Fruit fly (Drosophila melanogaster) whole organism, wandering third instar larva: ENCODE measurements around the gene fusl.

Experiments used
- Abd-B ChIP-seq: fragments of >200 bp; optimal IDR thresholded peaks from 2 replicates; lab custom pipeline; 2017; ENCODE audit warnings: missing biosample characterization, missing genetic modification characterization
- CG32264 ChIP-seq: fragments of 200-800 bp; sonication (Bioruptor generic); optimal IDR thresholded peaks from 2 replicates; lab custom pipeline; 2016; ENCODE audit warnings: missing biosample characterization, missing genetic modification characterization
- CG9705 ChIP-seq: fragments of 200-800 bp; sonication (Bioruptor generic); optimal IDR thresholded peaks from 2 replicates; lab custom pipeline; 2018; ENCODE audit warnings: missing biosample characterization, mild to moderate bottlenecking, missing genetic modification characterization
- CrebA ChIP-seq: fragments of 200-800 bp; sonication (Bioruptor generic); optimal IDR thresholded peaks from 2 replicates; lab custom pipeline; 2016; ENCODE audit warnings: missing biosample characterization, mild to moderate bottlenecking, missing genetic modification characterization, borderline replicate concordance
- Dfd ChIP-seq: fragments of >200 bp; optimal IDR thresholded peaks from 2 replicates; lab custom pipeline; 2017; ENCODE audit warnings: missing biosample characterization, missing genetic modification characterization
- Dif ChIP-seq: fragments of 200-275, 200-300 bp; sonication (Bioruptor generic); optimal IDR thresholded peaks from 2 replicates; lab custom pipeline; 2018; ENCODE audit warnings: missing biosample characterization, missing genetic modification characterization; ENCODE audit not compliant: partially characterized antibody
- GATAd ChIP-seq: sonication (Bioruptor generic); optimal IDR thresholded peaks from 2 replicates; lab custom pipeline; 2016; ENCODE audit warnings: missing biosample characterization, missing genetic modification characterization
- HLH106 ChIP-seq: fragments of 200-800 bp; optimal IDR thresholded peaks from 3 replicates; lab custom pipeline; 2019; ENCODE audit warnings: missing biosample characterization, mild to moderate bottlenecking, missing genetic modification characterization, moderate library complexity
- Hnf4 ChIP-seq: fragments of 200-800 bp; sonication (Bioruptor generic); optimal IDR thresholded peaks from 2 replicates; lab custom pipeline; 2016; ENCODE audit warnings: missing biosample characterization, mild to moderate bottlenecking, missing genetic modification characterization
- Hr78 ChIP-seq: fragments of >200 bp; optimal IDR thresholded peaks from 2 replicates; lab custom pipeline; 2017; ENCODE audit warnings: missing biosample characterization, missing genetic modification characterization
- Hr83 ChIP-seq: fragments of 200-300 bp; sonication (Bioruptor generic); optimal IDR thresholded peaks from 2 replicates; lab custom pipeline; 2016; ENCODE audit warnings: missing biosample characterization, mild to moderate bottlenecking, missing genetic modification characterization, moderate library complexity; ENCODE audit not compliant: poor library complexity, severe bottlenecking
- Jra ChIP-seq: sonication (Bioruptor generic); optimal IDR thresholded peaks from 2 replicates; lab custom pipeline; 2016; ENCODE audit warnings: missing biosample characterization, missing genetic modification characterization
- Mio ChIP-seq: sonication (Bioruptor generic); optimal IDR thresholded peaks from 2 replicates; lab custom pipeline; 2016; ENCODE audit warnings: missing biosample characterization, missing genetic modification characterization
- Myc ChIP-seq: fragments of >200 bp; optimal IDR thresholded peaks from 2 replicates; lab custom pipeline; 2017
- N ChIP-seq: fragments of >200 bp; optimal IDR thresholded peaks from 2 replicates; lab custom pipeline; 2018; ENCODE audit warnings: missing biosample characterization, missing external identifiers, missing genetic modification characterization
- OdsH ChIP-seq: fragments of 200-800 bp; sonication (Bioruptor generic); optimal IDR thresholded peaks from 2 replicates; lab custom pipeline; 2016; ENCODE audit warnings: missing biosample characterization, mild to moderate bottlenecking, missing genetic modification characterization
- Rel ChIP-seq, 2 experiments: fragments of 200-800 bp; sonication (Bioruptor generic) in 1 of 2; optimal IDR thresholded peaks; 2 replicates in 1 of 2; 3 replicates in 1 of 2; lab custom pipeline; 2016 to 2019; ENCODE audit warnings: mild to moderate bottlenecking in 2 of 2, missing biosample characterization in 2 of 2, missing genetic modification characterization in 2 of 2, moderate library complexity in 1 of 2
- Sp1 ChIP-seq: fragments of 200-800 bp; sonication (Bioruptor generic); optimal IDR thresholded peaks from 3 replicates; lab custom pipeline; 2019; ENCODE audit warnings: missing biosample characterization, mild to moderate bottlenecking, missing genetic modification characterization, moderate library complexity
- Vsx2 ChIP-seq: fragments of 200-300, 225-300 bp; sonication (Bioruptor generic); optimal IDR thresholded peaks from 2 replicates; lab custom pipeline; 2018; ENCODE audit warnings: missing biosample characterization, missing genetic modification characterization; ENCODE audit not compliant: partially characterized antibody
- br ChIP-seq: fragments of 200-800 bp; sonication (Bioruptor generic); optimal IDR thresholded peaks from 2 replicates; lab custom pipeline; 2016; ENCODE audit warnings: missing biosample characterization, missing genetic modification characterization
- brk ChIP-seq: fragments of 200-800 bp; sonication (Bioruptor generic); optimal IDR thresholded peaks from 2 replicates; lab custom pipeline; 2016; ENCODE audit warnings: missing biosample characterization, mild to moderate bottlenecking, missing genetic modification characterization
- dl ChIP-seq, 2 experiments: fragments of 175-275, 200-275 bp in 1 of 2; fragments of 200-275 bp in 1 of 2; sonication (Bioruptor generic); optimal IDR thresholded peaks; lab custom pipeline; 2018; ENCODE audit warnings: mild to moderate bottlenecking in 2 of 2, missing biosample characterization in 2 of 2, missing genetic modification characterization in 2 of 2, moderate library complexity in 2 of 2; ENCODE audit not compliant: partially characterized antibody in 2 of 2, insufficient read depth in 1 of 2
- dmrt93B ChIP-seq: fragments of 200-800 bp; sonication (Bioruptor generic); optimal IDR thresholded peaks from 2 replicates; lab custom pipeline; 2018; ENCODE audit warnings: missing biosample characterization, mild to moderate bottlenecking, missing genetic modification characterization
- dsf ChIP-seq: sonication (Bioruptor generic); optimal IDR thresholded peaks from 2 replicates; lab custom pipeline; 2016; ENCODE audit warnings: missing biosample characterization, missing genetic modification characterization, borderline replicate concordance
- ey ChIP-seq: fragments of 200-800 bp; sonication (Bioruptor generic); optimal IDR thresholded peaks from 2 replicates; lab custom pipeline; 2016; ENCODE audit warnings: missing biosample characterization, missing genetic modification characterization
- foxo ChIP-seq, 2 experiments: fragments of 200-800 bp; sonication (Bioruptor generic); optimal IDR thresholded peaks; 2 replicates in 1 of 2; 3 replicates in 1 of 2; lab custom pipeline; 2016 to 2017; ENCODE audit warnings: missing biosample characterization in 2 of 2, missing genetic modification characterization in 2 of 2
- fru ChIP-seq: fragments of 200-800 bp; sonication (Bioruptor generic); optimal IDR thresholded peaks from 3 replicates; lab custom pipeline; 2016; ENCODE audit warnings: missing biosample characterization, mild to moderate bottlenecking, missing genetic modification characterization
- h ChIP-seq: fragments of 200-800 bp; sonication (Bioruptor generic); optimal IDR thresholded peaks from 3 replicates; lab custom pipeline; 2016; ENCODE audit warnings: missing biosample characterization, mild to moderate bottlenecking, missing genetic modification characterization
- jim ChIP-seq: fragments of 175-275, 200-325 bp; sonication (Bioruptor generic); optimal IDR thresholded peaks from 2 replicates; lab custom pipeline; 2016; ENCODE audit warnings: missing biosample characterization, mild to moderate bottlenecking, missing genetic modification characterization
- lola ChIP-seq: fragments of >200 bp; optimal IDR thresholded peaks from 2 replicates; lab custom pipeline; 2017; ENCODE audit warnings: missing biosample characterization, missing genetic modification characterization
- pan ChIP-seq: fragments of >200 bp; optimal IDR thresholded peaks from 2 replicates; lab custom pipeline; 2017
- psq ChIP-seq: fragments of 200-800 bp; sonication (Bioruptor generic); optimal IDR thresholded peaks from 3 replicates; lab custom pipeline; 2017; ENCODE audit warnings: missing biosample characterization, mild to moderate bottlenecking, missing genetic modification characterization, moderate library complexity
- rgr ChIP-seq: fragments of 200-800 bp; sonication (Bioruptor generic); optimal IDR thresholded peaks from 3 replicates; lab custom pipeline; 2016; ENCODE audit warnings: missing biosample characterization, mild to moderate bottlenecking, missing genetic modification characterization
- sage ChIP-seq: fragments of 200-800 bp; sonication (Bioruptor generic); optimal IDR thresholded peaks from 2 replicates; lab custom pipeline; 2016; ENCODE audit warnings: missing biosample characterization, mild to moderate bottlenecking, missing genetic modification characterization
- sv ChIP-seq: fragments of 200-800 bp; sonication (Bioruptor generic); optimal IDR thresholded peaks from 3 replicates; lab custom pipeline; 2016; ENCODE audit warnings: missing biosample characterization, missing genetic modification characterization
- tai ChIP-seq: sonication (Bioruptor generic); optimal IDR thresholded peaks from 2 replicates; lab custom pipeline; 2016; ENCODE audit warnings: missing biosample characterization, missing genetic modification characterization
- usp ChIP-seq: fragments of >200 bp; optimal IDR thresholded peaks from 2 replicates; lab custom pipeline; 2017; ENCODE audit warnings: missing biosample characterization, missing genetic modification characterization
- woc ChIP-seq: sonication (Bioruptor generic); optimal IDR thresholded peaks from 2 replicates; lab custom pipeline; 2016; ENCODE audit warnings: missing biosample characterization, mild to moderate bottlenecking, missing genetic modification characterization

The fusl gene

dm6 chr2L:5292977-5293513 is 44.8 kb downstream of the fusl start:
- TF ChIP-seq tai (GFP tag; lab: Kevin White, UChicago), result peak; percentile 94
- TF ChIP-seq CrebA, result peak; percentile 97
- TF ChIP-seq rgr, result peak; percentile 98
- TF ChIP-seq OdsH, result peak; percentile 99
- peak; percentile 98 for TF ChIP-seq HLH106 (tag; lab: Kevin White, UChicago)
- peak; percentile 90 to 98 for TF ChIP-seq foxo (GFP tag; optimal IDR thresholded peaks at IDR 0.05; lab: Kevin White, UChicago)
- TF ChIP-seq Hnf4 (GFP tag; lab: Kevin White, UChicago), result peak; percentile 97
- TF ChIP-seq N (GFP tag; lab: Kevin White, UChicago), result peak; percentile 75
- TF ChIP-seq GATAd (GFP tag; lab: Kevin White, UChicago), result no peak
- no peak for TF ChIP-seq pan (lab: Kevin White, UChicago)
- peak; percentile 99 for TF ChIP-seq h (GFP tag; lab: Kevin White, UChicago)
- peak; percentile 97 for TF ChIP-seq CG9705 (GFP tag; lab: Kevin White, UChicago)
- peak; percentile 84 for TF ChIP-seq Hr83 (GFP tag; lab: Kevin White, UChicago)
- no peak for TF ChIP-seq Dfd (GFP tag; lab: Kevin White, UChicago)
- TF ChIP-seq Vsx2 (GFP tag; lab: Kevin White, UChicago), result peak; percentile 47
- TF ChIP-seq usp (GFP tag; lab: Kevin White, UChicago), result no peak
- TF ChIP-seq jim (GFP tag; lab: Kevin White, UChicago), result peak; percentile 86
- TF ChIP-seq Sp1 (GFP tag; lab: Kevin White, UChicago), result peak; percentile 98
- TF ChIP-seq fru (GFP tag; lab: Kevin White, UChicago), result peak; percentile 98
- peak; percentile 92 for TF ChIP-seq dmrt93B (GFP tag; lab: Kevin White, UChicago)
- no peak for TF ChIP-seq Abd-B (GFP tag; lab: Kevin White, UChicago)
- peak; percentile 92 for TF ChIP-seq Jra (GFP tag; lab: Kevin White, UChicago)
- peak; percentile 34 to 71 for TF ChIP-seq dl (GFP tag; optimal IDR thresholded peaks at IDR 0.05; lab: Kevin White, UChicago; ENCODE audit: insufficient read depth in 1 of 2, partially characterized antibody in 2 of 2)
- peak; percentile 98 for TF ChIP-seq woc (GFP tag; lab: Kevin White, UChicago)
- peak; percentile 79 for TF ChIP-seq dsf
- TF ChIP-seq Myc, result no peak
- peak; percentile 92 for TF ChIP-seq psq (GFP tag; lab: Kevin White, UChicago)
- peak; percentile 91 for TF ChIP-seq sage (GFP tag; lab: Kevin White, UChicago)
- peak; percentile 99 for TF ChIP-seq ey (GFP tag; lab: Kevin White, UChicago)
- TF ChIP-seq lola, result no peak
- peak; percentile 97 for TF ChIP-seq brk (GFP tag; lab: Kevin White, UChicago)
- TF ChIP-seq br (GFP tag; lab: Kevin White, UChicago), result peak; percentile 98
- TF ChIP-seq Mio (GFP tag; lab: Kevin White, UChicago), result peak; percentile 84
- TF ChIP-seq Hr78, result no peak
- TF ChIP-seq sv (GFP tag; lab: Kevin White, UChicago), result peak; percentile 60
- peak; percentile 86 for TF ChIP-seq Dif (GFP tag; lab: Kevin White, UChicago)
- TF ChIP-seq CG32264 (GFP tag; lab: Kevin White, UChicago), result peak; percentile 96
- TF ChIP-seq Rel (GFP tag; optimal IDR thresholded peaks at IDR 0.05; lab: Kevin White, UChicago), result peak; percentile 98
- peak; percentile 90 for TF ChIP-seq Rel (tag; optimal IDR thresholded peaks at IDR 0.05; lab: Kevin White, UChicago)

dm6 chr2L:5292643-5292963 is 45.3 kb downstream of the fusl start:
- no peak for TF ChIP-seq Vsx2 (GFP tag; lab: Kevin White, UChicago)
- no peak for TF ChIP-seq jim (GFP tag; lab: Kevin White, UChicago)
- TF ChIP-seq brk (GFP tag; lab: Kevin White, UChicago), result peak; percentile 85
- no peak for TF ChIP-seq N (GFP tag; lab: Kevin White, UChicago)
- peak; percentile 84 for TF ChIP-seq psq (GFP tag; lab: Kevin White, UChicago)
- TF ChIP-seq ey (GFP tag; lab: Kevin White, UChicago), result peak; percentile 97
- TF ChIP-seq Rel (GFP tag; optimal IDR thresholded peaks at IDR 0.05; lab: Kevin White, UChicago), result peak; percentile 91
- peak; percentile 77 for TF ChIP-seq Rel (tag; optimal IDR thresholded peaks at IDR 0.05; lab: Kevin White, UChicago)
- no peak for TF ChIP-seq Hr78
- peak; percentile 94 for TF ChIP-seq fru (GFP tag; lab: Kevin White, UChicago)
- no peak for TF ChIP-seq Abd-B (GFP tag; lab: Kevin White, UChicago)
- peak; percentile 98 for TF ChIP-seq HLH106 (tag; lab: Kevin White, UChicago)
- TF ChIP-seq lola, result no peak
- no peak for TF ChIP-seq Dif (GFP tag; lab: Kevin White, UChicago)
- peak; percentile 96 for TF ChIP-seq rgr
- TF ChIP-seq tai (GFP tag; lab: Kevin White, UChicago), result no peak
- TF ChIP-seq dmrt93B (GFP tag; lab: Kevin White, UChicago), result peak; percentile 97
- TF ChIP-seq CrebA, result peak; percentile 65
- peak; percentile 85 for TF ChIP-seq dsf
- peak; percentile 73 to 96 for TF ChIP-seq foxo (GFP tag; optimal IDR thresholded peaks at IDR 0.05; lab: Kevin White, UChicago)
- peak; percentile 89 for TF ChIP-seq woc (GFP tag; lab: Kevin White, UChicago)
- peak; percentile 91 for TF ChIP-seq Hnf4 (GFP tag; lab: Kevin White, UChicago)
- TF ChIP-seq CG9705 (GFP tag; lab: Kevin White, UChicago), result peak; percentile 97
- TF ChIP-seq Mio (GFP tag; lab: Kevin White, UChicago), result peak; percentile 83
- TF ChIP-seq sv (GFP tag; lab: Kevin White, UChicago), result no peak
- no peak for TF ChIP-seq GATAd (GFP tag; lab: Kevin White, UChicago)
- TF ChIP-seq dl (GFP tag; optimal IDR thresholded peaks at IDR 0.05; lab: Kevin White, UChicago; ENCODE audit: insufficient read depth in 1 of 2, partially characterized antibody in 2 of 2), result no peak
- no peak for TF ChIP-seq Hr83 (GFP tag; lab: Kevin White, UChicago)
- peak; percentile 95 for TF ChIP-seq Sp1 (GFP tag; lab: Kevin White, UChicago)
- peak; percentile 15 for TF ChIP-seq Jra (GFP tag; lab: Kevin White, UChicago)
- peak; percentile 92 for TF ChIP-seq sage (GFP tag; lab: Kevin White, UChicago)
- TF ChIP-seq CG32264 (GFP tag; lab: Kevin White, UChicago), result peak; percentile 87
- peak; percentile 97 for TF ChIP-seq h (GFP tag; lab: Kevin White, UChicago)
- peak; percentile 97 for TF ChIP-seq OdsH
- TF ChIP-seq Dfd (GFP tag; lab: Kevin White, UChicago), result peak; percentile 66
- TF ChIP-seq br (GFP tag; lab: Kevin White, UChicago), result peak; percentile 94
- no peak for TF ChIP-seq pan (lab: Kevin White, UChicago)
- TF ChIP-seq usp (GFP tag; lab: Kevin White, UChicago), result no peak
- TF ChIP-seq Myc, result no peak
